Fruit fly (Drosophila melanogaster) whole organism, pupa: ENCODE measurements around the gene CG33640.

Experiments
- CG10348 ChIP-seq: fragments of 200-800 bp; sonication (Bioruptor generic); IDR thresholded peaks from 2 replicates; pipeline ENCODE4 v1.3.6; 2022; ENCODE audit warnings: missing biosample characterization, missing genetic modification characterization
- CG12605 ChIP-seq: fragments of 200-800 bp; sonication (Bioruptor generic); IDR thresholded peaks from 2 replicates; pipeline ENCODE4 v1.3.6; 2022; ENCODE audit warnings: missing biosample characterization, missing genetic modification characterization
- CG13204 ChIP-seq: fragments of 200-800 bp; sonication (Bioruptor generic); optimal IDR thresholded peaks from 2 replicates; lab custom pipeline; 2018; ENCODE audit warnings: missing biosample characterization, mild to moderate bottlenecking, missing genetic modification characterization, moderate library complexity
- CG14655 ChIP-seq: fragments of 200-800 bp; sonication (Bioruptor generic); optimal IDR thresholded peaks from 3 replicates; lab custom pipeline; 2017; ENCODE audit warnings: mild to moderate bottlenecking, missing biosample characterization, missing genetic modification reagents, missing genetic modification characterization
- CG15710 ChIP-seq: fragments of 200-800 bp; sonication (Bioruptor generic); optimal IDR thresholded peaks from 2 replicates; lab custom pipeline; 2018; ENCODE audit warnings: missing biosample characterization, mild to moderate bottlenecking, missing genetic modification characterization, moderate library complexity
- CG17806 ChIP-seq: fragments of 200-800 bp; sonication (Bioruptor generic); optimal IDR thresholded peaks from 2 replicates; lab custom pipeline; 2018; ENCODE audit warnings: missing biosample characterization, mild to moderate bottlenecking, missing genetic modification characterization, moderate library complexity
- CG32121 ChIP-seq: fragments of 200-800 bp; sonication (Bioruptor generic); IDR thresholded peaks from 2 replicates; pipeline ENCODE4 v1.3.6; 2022; ENCODE audit warnings: missing biosample characterization, missing genetic modification characterization
- CG34367 ChIP-seq: fragments of 200-800 bp; sonication (Bioruptor generic); optimal IDR thresholded peaks from 2 replicates; lab custom pipeline; 2018; ENCODE audit warnings: missing biosample characterization, mild to moderate bottlenecking, missing genetic modification characterization
- CG4496 ChIP-seq: fragments of 200-800 bp; sonication (Bioruptor generic); IDR thresholded peaks from 3 replicates; pipeline ENCODE4 v1.3.6; 2022; ENCODE audit warnings: missing biosample characterization, missing genetic modification characterization
- CG8159 ChIP-seq: fragments of 200-800 bp; sonication (Bioruptor generic); optimal IDR thresholded peaks from 3 replicates; lab custom pipeline; 2018; ENCODE audit warnings: missing biosample characterization, mild to moderate bottlenecking, missing genetic modification characterization, moderate library complexity
- CG8301 ChIP-seq: fragments of 200-800 bp; sonication (Bioruptor generic); optimal IDR thresholded peaks from 2 replicates; lab custom pipeline; 2018; ENCODE audit warnings: missing biosample characterization, mild to moderate bottlenecking, missing genetic modification characterization
- CG9948 ChIP-seq: fragments of 200-800 bp; sonication (Bioruptor generic); optimal IDR thresholded peaks from 2 replicates; lab custom pipeline; 2018; ENCODE audit warnings: missing biosample characterization, mild to moderate bottlenecking, missing genetic modification characterization, moderate library complexity
- D1 ChIP-seq: fragments of 200-800 bp; sonication (Bioruptor generic); optimal IDR thresholded peaks from 2 replicates; lab custom pipeline; 2018; ENCODE audit warnings: missing biosample characterization, mild to moderate bottlenecking, missing genetic modification characterization, moderate library complexity
- EcR ChIP-seq: fragments of 200-800 bp; sonication (Bioruptor generic); optimal IDR thresholded peaks from 3 replicates; lab custom pipeline; 2019; ENCODE audit warnings: missing biosample characterization, missing genetic modification characterization, mild to moderate bottlenecking, moderate library complexity, missing genetic modification reagents
- Ets98B ChIP-seq: fragments of 200-800 bp; sonication (Bioruptor generic); IDR thresholded peaks from 2 replicates; pipeline ENCODE4 v1.3.6; 2022; ENCODE audit warnings: missing biosample characterization, missing genetic modification characterization
- Pif1A ChIP-seq: fragments of 200-800 bp; sonication (Bioruptor generic); optimal IDR thresholded peaks from 3 replicates; lab custom pipeline; 2016; ENCODE audit warnings: missing biosample characterization, missing genetic modification characterization
- Pif1B ChIP-seq: fragments of 200-800 bp; sonication (Bioruptor generic); optimal IDR thresholded peaks from 3 replicates; lab custom pipeline; 2016; ENCODE audit warnings: missing biosample characterization, missing genetic modification characterization
- Snoo ChIP-seq: fragments of 200-800 bp; sonication (Bioruptor generic); optimal IDR thresholded peaks from 3 replicates; lab custom pipeline; 2017; ENCODE audit warnings: missing biosample characterization, mild to moderate bottlenecking, missing genetic modification characterization, inconsistent platforms
- fd96Ca ChIP-seq: fragments of 200-800 bp; sonication (Bioruptor generic); IDR thresholded peaks from 3 replicates; pipeline ENCODE4 v1.3.6; 2022; ENCODE audit warnings: missing biosample characterization, missing genetic modification characterization
- gl ChIP-seq: fragments of 200-800 bp; sonication (Bioruptor generic); optimal IDR thresholded peaks from 2 replicates; lab custom pipeline; 2018; ENCODE audit warnings: missing biosample characterization, mild to moderate bottlenecking, missing genetic modification characterization
- rn ChIP-seq: fragments of 200-800 bp; sonication (Bioruptor generic); IDR thresholded peaks from 2 replicates; pipeline ENCODE4 v1.3.6; 2022; ENCODE audit warnings: missing biosample characterization, missing genetic modification characterization

The CG33640 gene

DNA sequence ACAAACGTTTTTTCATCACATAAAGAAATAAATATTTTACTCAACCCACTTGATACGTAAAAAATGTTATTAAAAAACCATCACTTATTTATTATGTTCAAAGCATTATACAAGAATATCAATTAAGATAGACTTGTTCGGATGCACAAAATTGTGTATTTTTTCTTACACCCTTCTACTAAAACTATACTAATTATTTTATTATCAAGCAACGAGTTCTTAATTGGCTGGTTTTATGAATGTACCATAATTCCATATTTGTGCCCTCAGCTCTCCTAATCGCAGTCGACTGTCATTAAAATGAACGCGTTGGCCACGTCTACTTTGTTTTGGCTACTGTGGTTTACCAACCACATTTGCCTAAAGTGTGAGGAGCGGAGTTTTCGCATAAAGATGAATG lies 2.0 kb downstream of the CG33640 start, which contains the start of gene CG33642:
Gene CG33642 (plus strand): TSS at position 301 of the 400 bp plus-strand sequence.
- TF ChIP-seq CG12605 (GFP tag; lab: Robert Waterston, UW) (no peak), EcR (no peak), CG10348 (no peak), rn (GFP tag; lab: Robert Waterston, UW) (no peak), Ets98B (GFP tag; lab: Robert Waterston, UW) (no peak), CG34367 (tag; lab: Kevin White, UChicago) (no peak)
- TF ChIP-seq, all 21 proteins: peak for 0

DNA sequence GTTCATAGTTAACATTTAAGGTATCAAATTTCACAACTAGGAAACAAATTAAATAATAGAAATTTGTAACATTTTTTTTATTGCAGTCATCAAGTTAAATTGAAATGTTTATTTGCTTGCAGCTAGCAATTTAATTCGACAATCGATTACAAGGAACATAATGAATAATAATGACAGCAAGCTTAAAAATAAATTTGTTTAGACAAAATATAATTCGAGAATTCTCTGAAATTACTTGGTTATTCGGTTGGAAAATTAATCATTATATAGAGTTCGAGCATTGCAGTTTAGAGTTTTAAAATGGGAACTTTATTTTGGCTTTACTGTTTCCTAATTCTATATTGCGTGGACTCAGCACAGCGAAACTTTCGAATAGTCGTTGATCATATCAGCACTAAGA lies 3.1 kb downstream of the CG33640 start, which contains the start of gene CG33643:
Gene CG33643 (plus strand): TSS at position 301 of the 400 bp plus-strand sequence.
- TF ChIP-seq Snoo, result no peak
- TF ChIP-seq Ets98B (GFP tag; lab: Robert Waterston, UW), result no peak
- TF ChIP-seq CG12605 (GFP tag; lab: Robert Waterston, UW), result no peak
- no peak for TF ChIP-seq CG4496 (GFP tag; lab: Robert Waterston, UW)
- no peak for TF ChIP-seq D1 (tag; lab: Kevin White, UChicago)
- TF ChIP-seq CG15710 (tag; lab: Kevin White, UChicago), result no peak
- no peak for TF ChIP-seq rn (GFP tag; lab: Robert Waterston, UW)
- TF ChIP-seq, all 21 proteins: peak for 0

DNA sequence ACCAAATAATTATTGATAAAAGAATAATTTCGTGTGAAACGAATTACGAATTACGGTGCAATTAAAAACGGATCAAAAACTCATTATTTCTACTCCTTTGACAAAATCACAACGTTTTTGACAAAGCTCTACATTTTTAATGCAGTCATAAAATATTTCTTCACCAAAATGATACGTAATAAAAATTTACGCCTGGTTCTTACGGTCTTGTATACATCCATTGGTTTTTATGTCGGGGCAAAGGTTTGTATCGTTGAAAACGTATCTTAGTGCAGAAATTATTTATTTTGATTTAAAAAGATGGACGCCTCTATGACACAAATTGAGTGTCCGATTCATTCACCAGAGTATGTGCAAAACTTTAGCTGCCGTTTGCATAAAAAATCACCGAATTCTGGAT lies 4.1 kb downstream of the CG33640 start, which contains the start of gene CG33644:
Gene CG33644 (plus strand): TSS at position 301 of the 400 bp plus-strand sequence.
- TF ChIP-seq CG9948 (tag; lab: Kevin White, UChicago) (no peak), CG34367 (tag; lab: Kevin White, UChicago) (no peak)
- TF ChIP-seq, all 21 proteins: peak for 0

DNA sequence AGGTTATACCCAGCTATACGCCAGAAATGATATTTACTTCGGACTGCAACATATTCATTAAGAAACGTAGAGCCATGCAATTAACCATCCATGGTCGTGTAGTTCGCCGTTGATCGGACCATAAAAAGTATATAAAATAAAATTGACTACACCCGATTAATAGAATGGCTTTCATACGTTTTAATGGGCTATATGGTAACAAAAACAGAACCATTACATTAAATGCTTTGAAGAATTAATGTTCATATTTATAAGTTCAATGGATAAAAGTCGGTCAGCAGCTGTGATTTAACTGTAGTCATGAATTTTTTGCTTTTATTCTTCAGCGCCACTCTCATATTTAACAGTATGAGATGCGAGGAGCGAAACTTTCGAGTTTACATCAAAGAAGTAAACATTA lies 4.9 kb downstream of the CG33640 start, which contains the start of gene CG33645:
Gene CG33645 (plus strand): TSS at position 301 of the 400 bp plus-strand sequence.
- TF ChIP-seq CG10348 (no peak), gl (tag; lab: Kevin White, UChicago) (no peak), CG8301 (tag; lab: Kevin White, UChicago) (no peak), CG34367 (tag; lab: Kevin White, UChicago) (no peak), Snoo (no peak), CG12605 (GFP tag; lab: Robert Waterston, UW) (no peak), CG32121 (GFP tag; lab: Robert Waterston, UW) (no peak), CG15710 (tag; lab: Kevin White, UChicago) (no peak), CG8159 (no peak), CG14655 (no peak)

DNA sequence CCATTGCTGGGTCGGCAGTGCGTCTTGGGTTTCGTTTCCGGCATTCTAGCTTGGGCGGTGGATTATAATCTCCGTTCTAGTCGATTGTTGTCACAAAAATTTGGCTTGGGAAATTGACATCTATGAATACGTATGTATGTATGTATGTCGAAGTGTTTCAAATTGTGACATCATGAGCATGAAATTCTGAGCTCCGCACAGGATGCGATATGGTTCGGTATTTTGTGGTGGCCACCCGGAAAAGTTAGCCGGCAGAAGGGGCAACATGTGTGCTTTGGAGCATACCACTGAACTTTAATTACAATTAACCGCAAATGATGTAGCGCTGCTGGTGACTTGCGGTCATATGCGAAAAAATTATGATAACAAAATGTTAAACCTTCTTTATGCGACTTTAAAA lies 8.0 kb downstream of the CG33640 start, which contains the start of gene CG15638:
Gene CG15638 (minus strand): TSS at position 101 of the 400 bp plus-strand sequence.
- TF ChIP-seq rn (GFP tag; lab: Robert Waterston, UW) (no peak), EcR (no peak), CG32121 (GFP tag; lab: Robert Waterston, UW) (no peak), CG14655 (no peak), CG13204 (GFP tag; lab: Kevin White, UChicago) (no peak), fd96Ca (GFP tag; lab: Robert Waterston, UW) (no peak), Pif1A (GFP tag; lab: Kevin White, UChicago) (no peak), gl (tag; lab: Kevin White, UChicago) (no peak), CG12605 (GFP tag; lab: Robert Waterston, UW) (no peak), CG8159 (no peak), D1 (tag; lab: Kevin White, UChicago) (no peak), Pif1B (GFP tag; lab: Kevin White, UChicago) (no peak), CG34367 (tag; lab: Kevin White, UChicago) (no peak), CG9948 (tag; lab: Kevin White, UChicago) (no peak), CG17806 (tag; lab: Kevin White, UChicago) (no peak), CG10348 (no peak), Ets98B (GFP tag; lab: Robert Waterston, UW) (no peak)
- TF ChIP-seq, all 21 proteins: peak for 0

DNA sequence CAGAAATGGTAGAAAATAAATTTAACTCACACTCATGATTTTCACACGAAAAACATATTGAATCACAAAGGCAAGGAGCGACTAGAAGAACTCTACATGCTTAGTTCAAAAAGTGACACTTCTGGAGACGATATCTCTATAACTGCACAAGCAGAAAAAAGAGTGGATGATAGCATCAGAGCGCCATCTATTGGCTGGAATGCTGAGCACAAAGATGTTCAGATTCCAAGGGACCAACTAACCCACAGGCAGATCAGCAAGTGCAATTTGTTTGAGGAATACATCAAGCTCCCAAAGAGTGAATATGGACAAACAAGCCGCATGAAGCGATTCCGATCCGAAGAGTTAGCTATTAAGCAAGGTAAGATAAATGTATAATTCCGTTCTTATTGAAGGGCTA lies 13.1 kb downstream of the CG33640 start, which contains the start of gene CG16852:
Gene CG16852 (plus strand): TSS at position 48 of the 400 bp plus-strand sequence.
- TF ChIP-seq Pif1B (GFP tag; lab: Kevin White, UChicago) (no peak), CG32121 (GFP tag; lab: Robert Waterston, UW) (no peak)

DNA sequence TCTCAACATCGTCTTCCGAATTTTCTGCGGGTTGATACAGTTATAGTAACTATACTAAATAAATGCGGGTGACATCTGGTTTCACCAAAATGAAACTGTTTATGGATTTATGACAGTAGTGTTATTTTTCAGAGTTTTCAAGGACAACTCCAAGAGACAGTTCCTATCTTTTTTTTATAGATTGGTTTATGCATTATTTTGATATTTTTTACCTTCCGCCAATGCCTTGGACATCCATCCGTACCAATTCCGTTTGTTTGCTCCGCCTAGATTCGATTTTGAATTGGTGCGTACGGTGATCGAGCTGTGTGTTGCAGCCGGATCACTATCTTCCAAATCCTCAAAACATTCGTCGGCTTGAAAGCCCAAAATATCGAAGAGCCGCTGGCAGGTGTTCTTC lies 14.3 kb downstream of the CG33640 start, which contains the start of gene CG16853:
Gene CG16853 (plus strand): TSS at position 301 of the 400 bp plus-strand sequence.
- TF ChIP-seq Ets98B (GFP tag; lab: Robert Waterston, UW), result no peak
- TF ChIP-seq CG34367 (tag; lab: Kevin White, UChicago), result no peak
- no peak for TF ChIP-seq CG15710 (tag; lab: Kevin White, UChicago)
- no peak for TF ChIP-seq CG32121 (GFP tag; lab: Robert Waterston, UW)
- TF ChIP-seq CG14655, result no peak
- TF ChIP-seq Snoo, result no peak
- no peak for TF ChIP-seq Pif1A (GFP tag; lab: Kevin White, UChicago)
